Worm (Caenorhabditis elegans) whole organism, young adult: ENCODE data around the gene R12A1.3.

Source experiments
- B0261.1 ChIP-seq: sonication (generic microtip); optimal IDR thresholded peaks from 2 replicates; lab custom pipeline; 2016; ENCODE audit warnings: mild to moderate bottlenecking, missing genetic modification characterization, moderate library complexity, missing compliant biosample characterization
- B0336.3 ChIP-seq: fragments of 200-800 bp; sonication (Bioruptor generic); IDR thresholded peaks from 2 replicates; pipeline ENCODE4 v1.3.6; 2022; ENCODE audit warnings: missing genetic modification characterization, missing compliant biosample characterization
- F10E7.11 ChIP-seq: sonication (generic microtip); optimal IDR thresholded peaks from 2 replicates; lab custom pipeline; 2017; ENCODE audit warnings: mild to moderate bottlenecking, missing genetic modification characterization, moderate library complexity, missing compliant biosample characterization
- F57A8.1 ChIP-seq: fragments of 200-800 bp; sonication (Bioruptor generic); optimal IDR thresholded peaks from 2 replicates; lab custom pipeline; 2018; ENCODE audit warnings: mild to moderate bottlenecking, missing genetic modification characterization, moderate library complexity, missing compliant biosample characterization
- K11D2.4 ChIP-seq: fragments of 200-800 bp; sonication (Bioruptor generic); IDR thresholded peaks from 2 replicates; pipeline ENCODE4 v1.3.6; 2022; ENCODE audit warnings: missing genetic modification reagents, missing genetic modification characterization, missing compliant biosample characterization
- T26A5.8 ChIP-seq: sonication (generic microtip); optimal IDR thresholded peaks from 2 replicates; lab custom pipeline; 2016; ENCODE audit warnings: missing genetic modification characterization, missing compliant biosample characterization
- atf-7 ChIP-seq: sonication (generic microtip); optimal IDR thresholded peaks from 2 replicates; lab custom pipeline; 2017; ENCODE audit warnings: mild to moderate bottlenecking, missing genetic modification characterization, missing compliant biosample characterization
- attf-3 ChIP-seq: fragments of 200-800 bp; sonication (Bioruptor generic); conservative IDR thresholded peaks from 2 replicates; pipeline ENCODE4 v1.3.6; 2022; ENCODE audit warnings: missing genetic modification reagents, missing genetic modification characterization, missing compliant biosample characterization
- attf-5 ChIP-seq: fragments of 200-800 bp; sonication (Bioruptor generic); optimal IDR thresholded peaks from 2 replicates; lab custom pipeline; 2018; ENCODE audit warnings: mild to moderate bottlenecking, missing genetic modification characterization, missing compliant biosample characterization
- ceh-27 ChIP-seq: fragments of 200-800 bp; sonication (Bioruptor generic); optimal IDR thresholded peaks from 2 replicates; lab custom pipeline; 2018; ENCODE audit warnings: mild to moderate bottlenecking, missing genetic modification characterization, moderate library complexity, missing compliant biosample characterization
- dox-1 ChIP-seq: fragments of 200-800 bp; sonication (Bioruptor generic); IDR thresholded peaks from 2 replicates; pipeline ENCODE4 v1.3.6; 2022; ENCODE audit warnings: missing genetic modification reagents, missing genetic modification characterization, missing compliant biosample characterization
- egl-44 ChIP-seq: fragments of 200-800 bp; sonication (Bioruptor generic); IDR thresholded peaks from 2 replicates; pipeline ENCODE4 v1.3.6; 2022; ENCODE audit warnings: missing genetic modification reagents, missing genetic modification characterization, missing compliant biosample characterization
- egrh-3 ChIP-seq: fragments of 200-800 bp; sonication (Bioruptor generic); IDR thresholded peaks from 2 replicates; pipeline ENCODE4 v1.3.6; 2022; ENCODE audit warnings: missing genetic modification reagents, missing genetic modification characterization, missing compliant biosample characterization
- ets-4 ChIP-seq: fragments of 200-800 bp; sonication (Bioruptor generic); optimal IDR thresholded peaks from 2 replicates; lab custom pipeline; 2018; ENCODE audit warnings: mild to moderate bottlenecking, missing genetic modification characterization, missing compliant biosample characterization
- him-1 ChIP-seq: sonication (generic microtip); optimal IDR thresholded peaks from 2 replicates; lab custom pipeline; 2016; ENCODE audit warnings: missing genotype, missing genetic modification reagents, missing genetic modification characterization, missing compliant biosample characterization
- hmg-1.2 ChIP-seq: fragments of 200-800 bp; sonication (Bioruptor generic); IDR thresholded peaks from 2 replicates; pipeline ENCODE4 v1.3.6; 2022; ENCODE audit warnings: missing genetic modification reagents, missing genetic modification characterization, missing compliant biosample characterization
- hsf-1 ChIP-seq: fragments of 200-800 bp; sonication (Bioruptor generic); IDR thresholded peaks from 2 replicates; pipeline ENCODE4 v1.3.6; 2022; ENCODE audit warnings: missing genetic modification reagents, missing genetic modification characterization, missing compliant biosample characterization
- lin-54 ChIP-seq: fragments of 200-800 bp; sonication (Bioruptor generic); optimal IDR thresholded peaks from 2 replicates; lab custom pipeline; 2018; ENCODE audit warnings: mild to moderate bottlenecking, missing genetic modification characterization, missing compliant biosample characterization
- madf-3 ChIP-seq: fragments of 200-800 bp; sonication (Bioruptor generic); IDR thresholded peaks from 2 replicates; pipeline ENCODE4 v1.3.6; 2022; ENCODE audit warnings: missing genetic modification reagents, missing genetic modification characterization, missing compliant biosample characterization
- mcd-1 ChIP-seq: fragments of 200-800 bp; sonication (Bioruptor generic); IDR thresholded peaks from 2 replicates; pipeline ENCODE4 v1.3.6; 2022; ENCODE audit warnings: missing genetic modification reagents, missing genetic modification characterization, missing compliant biosample characterization
- mel-28 ChIP-seq: sonication (generic microtip); optimal IDR thresholded peaks from 2 replicates; lab custom pipeline; 2016; ENCODE audit warnings: borderline replicate concordance, mild to moderate bottlenecking, missing genetic modification characterization, missing compliant biosample characterization
- mxl-1 ChIP-seq: sonication (generic microtip); optimal IDR thresholded peaks from 2 replicates; lab custom pipeline; 2016; ENCODE audit warnings: missing genetic modification characterization, missing compliant biosample characterization
- nhr-120 ChIP-seq: fragments of 200-800 bp; sonication (Bioruptor generic); IDR thresholded peaks from 2 replicates; pipeline ENCODE4 v1.3.6; 2022; ENCODE audit warnings: missing genetic modification characterization, missing compliant biosample characterization
- nhr-80 ChIP-seq: sonication (generic microtip); optimal IDR thresholded peaks from 2 replicates; lab custom pipeline; 2016; ENCODE audit warnings: missing genetic modification characterization, missing compliant biosample characterization
- repo-1 ChIP-seq: sonication (generic microtip); optimal IDR thresholded peaks from 2 replicates; lab custom pipeline; 2017; ENCODE audit warnings: mild to moderate bottlenecking, missing genetic modification characterization, missing compliant biosample characterization
- snpc-1.1 ChIP-seq: sonication (generic microtip); optimal IDR thresholded peaks from 2 replicates; lab custom pipeline; 2017; ENCODE audit warnings: missing genetic modification characterization, mild to moderate bottlenecking, missing compliant biosample characterization, antibody characterized with exemption, moderate library complexity, missing genotype, missing genetic modification reagents; ENCODE audit not compliant: insufficient read depth
- snpc-1.3 ChIP-seq: sonication (generic microtip); optimal IDR thresholded peaks from 2 replicates; lab custom pipeline; 2017; ENCODE audit warnings: missing genetic modification characterization, mild to moderate bottlenecking, missing compliant biosample characterization, antibody characterized with exemption, moderate library complexity, missing genotype, missing genetic modification reagents; ENCODE audit not compliant: insufficient read depth
- snpc-3.4 ChIP-seq: sonication (generic microtip); optimal IDR thresholded peaks from 2 replicates; lab custom pipeline; 2017; ENCODE audit warnings: missing genetic modification characterization, mild to moderate bottlenecking, missing compliant biosample characterization, antibody characterized with exemption, moderate library complexity, missing genotype, missing genetic modification reagents
- snpc-4 ChIP-seq, 5 experiments: fragments of 150-350 bp in 1 of 5; sonication (generic microtip) in 4 of 5; optimal IDR thresholded peaks; 2 replicates each; lab custom pipeline; 2014 to 2018; ENCODE audit warnings: missing genetic modification characterization in 5 of 5, missing biosample characterization in 3 of 5, antibody characterized with exemption in 2 of 5, mild to moderate bottlenecking in 2 of 5, missing compliant biosample characterization in 2 of 5, missing genotype in 2 of 5, moderate library complexity in 2 of 5, missing genetic modification reagents in 1 of 5
- ztf-22 ChIP-seq: fragments of 200-800 bp; sonication (Bioruptor generic); optimal IDR thresholded peaks from 2 replicates; lab custom pipeline; 2018; ENCODE audit warnings: mild to moderate bottlenecking, missing genetic modification characterization, moderate library complexity, missing compliant biosample characterization
- ztf-3 ChIP-seq: fragments of 200-800 bp; sonication (Bioruptor generic); optimal IDR thresholded peaks from 2 replicates; lab custom pipeline; 2018; ENCODE audit warnings: mild to moderate bottlenecking, missing genetic modification characterization, missing compliant biosample characterization

The R12A1.3 gene

ce11 chrV:1460069-1460468 lies 34.5 kb upstream of the R12A1.3 start, which contains the start of gene hacd-1:
Gene hacd-1 (plus strand): TSS chrV:1460369.
- TF ChIP-seq attf-5 (GFP tag; lab: Kevin White, UChicago) (no peak), F57A8.1 (no peak)

- TF ChIP-seq K11D2.4 (no peak), B0336.3 (GFP tag; lab: Robert Waterston, UW) (0 out of 2 replicates have a peak, but pooled peaks have one; percentile 16), nhr-80 (peak; percentile 79)
These were observed 33.9 kb upstream of the R12A1.3 start for ce11 chrV:1459374-1459926.

ce11 chrV:1456614-1457013 lies 31.0 kb upstream of the R12A1.3 start:
- TF ChIP-seq nhr-80 (peak; percentile 73), B0336.3 (GFP tag; lab: Robert Waterston, UW) (peak; percentile 56; the same call in 1 of the 2 replicates), mel-28 (no peak), atf-7 (tag; lab: Kevin White, UChicago) (peak; percentile 65), lin-54 (GFP tag; lab: Kevin White, UChicago) (peak; percentile 8), repo-1 (tag; lab: Kevin White, UChicago) (no peak), ztf-22 (GFP tag; lab: Kevin White, UChicago) (peak; percentile 74), mxl-1 (no peak), him-1 (tag; lab: Kevin White, UChicago) (no peak), F10E7.11 (tag; lab: Kevin White, UChicago) (no peak), ceh-27 (GFP tag; lab: Kevin White, UChicago) (no peak), ets-4 (GFP tag; lab: Kevin White, UChicago) (peak; percentile 78)

- no peak for TF ChIP-seq T26A5.8 (tag; lab: Kevin White, UChicago)
- peak; percentile 62; the same call in 1 of the 2 replicates for TF ChIP-seq egrh-3 (GFP tag; lab: Robert Waterston, UW)
- TF ChIP-seq ztf-22 (GFP tag; lab: Kevin White, UChicago), result no peak
- peak; percentile 29 for TF ChIP-seq snpc-4 (GFP tag; optimal IDR thresholded peaks at IDR 0.05; lab: Kevin White, UChicago)
- TF ChIP-seq snpc-4 (tag; optimal IDR thresholded peaks at IDR 0.05; lab: Kevin White, UChicago), result peak in 3 of 4 experiments; percentile 71 to 94 (median 91)
- peak; percentile 78 for TF ChIP-seq snpc-1.1 (tag; lab: Kevin White, UChicago)
- peak; percentile 49; the same call in 1 of the 2 replicates for TF ChIP-seq dox-1 (GFP tag; lab: Robert Waterston, UW)
- TF ChIP-seq attf-3 (GFP tag; lab: Robert Waterston, UW), result no peak
- peak; percentile 40; the same call in 1 of the 2 replicates for TF ChIP-seq mcd-1 (GFP tag; lab: Robert Waterston, UW)
- no peak for TF ChIP-seq snpc-3.4 (tag; lab: Kevin White, UChicago)
- TF ChIP-seq hmg-1.2 (GFP tag; lab: Robert Waterston, UW), result peak; percentile 78
- TF ChIP-seq ztf-3 (GFP tag; lab: Kevin White, UChicago), result no peak
- 0 out of 2 replicates have a peak, but pooled peaks have one; percentile 52 for TF ChIP-seq nhr-120
- 0 out of 2 replicates have a peak, but pooled peaks have one; percentile 22 for TF ChIP-seq B0336.3 (GFP tag; lab: Robert Waterston, UW)
- TF ChIP-seq, all 124 proteins: peak for 8
These were observed 29.7 kb upstream of the R12A1.3 start for ce11 chrV:1455280-1455679.

- TF ChIP-seq egl-44 (GFP tag; lab: Robert Waterston, UW), result no peak
- no peak for TF ChIP-seq hsf-1 (GFP tag; lab: Robert Waterston, UW)
- TF ChIP-seq madf-3 (GFP tag; lab: Robert Waterston, UW), result no peak
- TF ChIP-seq B0261.1 (tag; lab: Kevin White, UChicago), result no peak
- no peak for TF ChIP-seq snpc-1.3 (tag; lab: Kevin White, UChicago)
These were observed 29.2 kb upstream of the R12A1.3 start, which contains the start of gene chil-14 for ce11 chrV:1454762-1455161. Gene chil-14 (plus strand): TSS chrV:1455062.
